Worm (Caenorhabditis elegans) whole organism, early embryonic: Measurements from ENCODE around the gene K02D10.8.
A peak's percentile ranks its signal among the peaks of the same experiment; 100 is the strongest.

Source experiments
- B0310.2 ChIP-seq: sonication (generic microtip); optimal IDR thresholded peaks from 2 replicates; lab custom pipeline; 2016; ENCODE audit warnings: mild to moderate bottlenecking, missing genetic modification characterization, missing compliant biosample characterization
- F13C5.2 ChIP-seq: sonication (generic microtip); optimal IDR thresholded peaks from 2 replicates; lab custom pipeline; 2017; ENCODE audit warnings: mild to moderate bottlenecking, missing genetic modification characterization, inconsistent platforms, missing compliant biosample characterization
- aly-1 ChIP-seq: sonication (generic microtip); optimal IDR thresholded peaks from 2 replicates; lab custom pipeline; 2016; ENCODE audit warnings: missing genetic modification characterization, missing compliant biosample characterization
- ama-1 ChIP-seq: fragments of 150-350 bp; optimal IDR thresholded peaks from 2 replicates; lab custom pipeline; 2014
- ceh-13 ChIP-seq: fragments of 200-800 bp; sonication (Bioruptor generic); optimal IDR thresholded peaks from 2 replicates; lab custom pipeline; 2018; ENCODE audit warnings: mild to moderate bottlenecking, missing genetic modification characterization, missing compliant biosample characterization
- ceh-36 ChIP-seq: sonication (generic microtip); optimal IDR thresholded peaks from 2 replicates; lab custom pipeline; 2016; ENCODE audit warnings: missing genetic modification characterization, inconsistent platforms, missing compliant biosample characterization
- ets-7 ChIP-seq: sonication (generic microtip); optimal IDR thresholded peaks from 2 replicates; lab custom pipeline; 2016; ENCODE audit warnings: missing genotype, missing genetic modification characterization, missing compliant biosample characterization
- flt-1 ChIP-seq: fragments of 200-800 bp; sonication (Bioruptor generic); IDR thresholded peaks from 2 replicates; pipeline ENCODE4 v1.3.6; 2022; ENCODE audit warnings: missing genetic modification characterization, missing compliant biosample characterization
- hmbx-1 ChIP-seq: sonication (generic microtip); optimal IDR thresholded peaks from 2 replicates; lab custom pipeline; 2016; ENCODE audit warnings: mild to moderate bottlenecking, missing genetic modification characterization, missing compliant biosample characterization
- hmg-4 ChIP-seq: fragments of 200-800 bp; sonication (Bioruptor generic); optimal IDR thresholded peaks from 2 replicates; lab custom pipeline; 2018; ENCODE audit warnings: mild to moderate bottlenecking, missing genetic modification characterization, missing compliant biosample characterization
- hnd-1 ChIP-seq: sonication (generic microtip); optimal IDR thresholded peaks from 2 replicates; lab custom pipeline; 2016; ENCODE audit warnings: missing genetic modification characterization, missing compliant biosample characterization
- pes-1 ChIP-seq: fragments of 200-800 bp; sonication (Bioruptor generic); IDR thresholded peaks from 2 replicates; pipeline ENCODE4 v1.3.6; 2022; ENCODE audit warnings: missing genetic modification reagents, missing genetic modification characterization, missing compliant biosample characterization
- scrt-1 ChIP-seq: fragments of 200-800 bp; sonication (Bioruptor generic); IDR thresholded peaks from 2 replicates; pipeline ENCODE4 v1.3.6; 2022; ENCODE audit warnings: missing genetic modification characterization, missing compliant biosample characterization
- sea-1 ChIP-seq: fragments of 200-800 bp; sonication (Bioruptor generic); conservative IDR thresholded peaks from 2 replicates; pipeline ENCODE4 v1.3.6; 2022; ENCODE audit warnings: missing genetic modification characterization, missing compliant biosample characterization
- tbx-11 ChIP-seq: fragments of 200-800 bp; sonication (Bioruptor generic); IDR thresholded peaks from 2 replicates; pipeline ENCODE4 v1.3.6; 2022; ENCODE audit warnings: missing genetic modification characterization, missing compliant biosample characterization
- tbx-37 ChIP-seq: fragments of 200-800 bp; sonication (Bioruptor generic); conservative IDR thresholded peaks from 2 replicates; pipeline ENCODE4 v1.3.6; 2022; ENCODE audit warnings: missing genetic modification reagents, missing genetic modification characterization, missing compliant biosample characterization
- tra-4 ChIP-seq: sonication (generic microtip); optimal IDR thresholded peaks from 2 replicates; lab custom pipeline; 2017; ENCODE audit warnings: missing genetic modification characterization, missing compliant biosample characterization

K02D10.8 gene

DNA sequence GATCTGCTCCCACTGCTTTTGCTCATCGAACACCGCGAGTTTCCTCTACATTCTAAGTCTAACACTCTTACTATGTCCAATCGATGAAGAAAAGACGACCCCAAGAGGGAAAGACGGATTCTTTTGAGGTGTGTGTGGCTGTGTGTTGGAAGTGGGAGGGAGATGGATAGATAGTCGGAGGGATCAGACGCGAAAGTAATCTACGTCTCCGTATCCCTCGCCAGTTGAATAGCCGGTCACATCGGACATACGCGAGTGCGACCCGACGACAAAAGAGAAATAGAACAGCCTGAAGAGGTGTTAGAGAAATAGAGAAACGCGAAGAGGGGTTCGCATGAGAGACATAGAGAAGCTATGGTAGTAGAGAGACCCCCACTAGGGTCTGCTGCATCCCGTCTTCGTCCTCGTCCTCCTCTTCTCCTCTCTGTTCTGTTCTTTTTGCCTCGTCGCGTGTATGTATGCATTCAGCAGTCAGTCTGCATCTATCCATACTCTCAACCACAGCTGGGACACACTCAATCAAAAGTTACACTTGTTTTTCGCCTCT, 9.5 kb downstream of the K02D10.8 start:
- TF ChIP-seq B0310.2 (tag; lab: Kevin White, UChicago), result peak; percentile 60
- peak; percentile 77 for TF ChIP-seq hmg-4 (GFP tag; lab: Kevin White, UChicago)
- peak; percentile 9 for TF ChIP-seq F13C5.2 (tag; lab: Kevin White, UChicago)
- no peak for TF ChIP-seq scrt-1 (GFP tag; lab: Robert Waterston, UW)
- no peak for TF ChIP-seq hnd-1 (tag; lab: Kevin White, UChicago)
- peak; percentile 4 for TF ChIP-seq ceh-36 (tag; lab: Kevin White, UChicago)

ce11 chrIII:8797211-8797733, 11.1 kb downstream of the K02D10.8 start:
- TF ChIP-seq tbx-11, result no peak
- peak; percentile 57 for TF ChIP-seq hmg-4 (GFP tag; lab: Kevin White, UChicago)

- TF ChIP-seq F13C5.2 (tag; lab: Kevin White, UChicago) (peak; percentile 0), tbx-11 (no peak), tra-4 (no peak), ets-7 (tag; lab: Kevin White, UChicago) (no peak), ceh-36 (tag; lab: Kevin White, UChicago) (no peak), hmg-4 (GFP tag; lab: Kevin White, UChicago) (peak; percentile 63), flt-1 (GFP tag; lab: Robert Waterston, UW) (peak; percentile 0), scrt-1 (GFP tag; lab: Robert Waterston, UW) (no peak), aly-1 (tag; lab: Kevin White, UChicago) (no peak), hnd-1 (tag; lab: Kevin White, UChicago) (no peak), ceh-13 (GFP tag; lab: Kevin White, UChicago) (no peak), ama-1 (lab: Kevin White, UChicago) (no peak), B0310.2 (tag; lab: Kevin White, UChicago) (peak; percentile 14), pes-1 (GFP tag; lab: Robert Waterston, UW) (0 out of 2 replicates have a peak, but pooled peaks have one; percentile 48), sea-1 (no peak), hmbx-1 (tag; lab: Kevin White, UChicago) (no peak), tbx-37 (GFP tag; lab: Robert Waterston, UW) (no peak)
Observed at ce11 chrIII:8799964-8800795, 14.0 kb downstream of the K02D10.8 start, which contains the start of gene F54F2.6. F54F2.6 (minus strand) TSS chrIII:8800701.

DNA sequence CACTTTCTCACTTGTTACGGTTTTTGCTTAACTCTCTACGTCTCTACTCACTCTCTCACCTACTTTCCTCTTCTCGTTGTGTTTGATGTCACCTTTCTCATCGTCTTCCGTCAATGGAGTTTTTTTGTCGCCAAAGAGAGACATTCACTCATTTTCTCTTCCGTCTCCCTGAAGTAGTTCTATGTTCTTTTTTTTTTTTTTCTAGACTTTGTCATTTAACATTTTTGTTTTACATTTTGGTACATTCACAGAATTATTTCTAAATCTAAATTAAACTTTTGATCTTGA, 14.6 kb downstream of the K02D10.8 start:
- TF ChIP-seq B0310.2 (tag; lab: Kevin White, UChicago) (no peak), F13C5.2 (tag; lab: Kevin White, UChicago) (no peak), scrt-1 (GFP tag; lab: Robert Waterston, UW) (no peak), hmg-4 (GFP tag; lab: Kevin White, UChicago) (no peak), hmbx-1 (tag; lab: Kevin White, UChicago) (no peak), ama-1 (lab: Kevin White, UChicago) (no peak), ets-7 (tag; lab: Kevin White, UChicago) (no peak), ceh-36 (tag; lab: Kevin White, UChicago) (no peak), hnd-1 (tag; lab: Kevin White, UChicago) (no peak), pes-1 (GFP tag; lab: Robert Waterston, UW) (no peak), tbx-37 (GFP tag; lab: Robert Waterston, UW) (no peak)

ce11 chrIII:8801352-8801863, 15.2 kb downstream of the K02D10.8 start:
- TF ChIP-seq ets-7 (tag; lab: Kevin White, UChicago) (no peak), tbx-11 (0 out of 2 replicates have a peak, but pooled peaks have one; percentile 22), hmbx-1 (tag; lab: Kevin White, UChicago) (no peak), ceh-13 (GFP tag; lab: Kevin White, UChicago) (no peak), aly-1 (tag; lab: Kevin White, UChicago) (no peak), sea-1 (peak; percentile 29; the same call in 1 of the 2 replicates)

ce11 chrIII:8801864-8802818, 16.0 kb downstream of the K02D10.8 start:
- TF ChIP-seq flt-1 (GFP tag; lab: Robert Waterston, UW), result peak; percentile 51
- TF ChIP-seq tbx-11, result no peak
- TF ChIP-seq hnd-1 (tag; lab: Kevin White, UChicago), result no peak
- TF ChIP-seq ceh-36 (tag; lab: Kevin White, UChicago), result no peak
- TF ChIP-seq ama-1 (lab: Kevin White, UChicago), result no peak
- TF ChIP-seq hmbx-1 (tag; lab: Kevin White, UChicago), result no peak
- TF ChIP-seq tra-4, result no peak
- no peak for TF ChIP-seq B0310.2 (tag; lab: Kevin White, UChicago)
- no peak for TF ChIP-seq ets-7 (tag; lab: Kevin White, UChicago)
- peak; percentile 61 for TF ChIP-seq pes-1 (GFP tag; lab: Robert Waterston, UW)
- peak; percentile 56 for TF ChIP-seq aly-1 (tag; lab: Kevin White, UChicago)
- TF ChIP-seq scrt-1 (GFP tag; lab: Robert Waterston, UW), result 0 out of 2 replicates have a peak, but pooled peaks have one; percentile 15
- TF ChIP-seq sea-1, result no peak
- no peak for TF ChIP-seq ceh-13 (GFP tag; lab: Kevin White, UChicago)
- peak; percentile 85 for TF ChIP-seq hmg-4 (GFP tag; lab: Kevin White, UChicago)
- no peak for TF ChIP-seq F13C5.2 (tag; lab: Kevin White, UChicago)
- 0 out of 2 replicates have a peak, but pooled peaks have one; percentile 23 for TF ChIP-seq tbx-37 (GFP tag; lab: Robert Waterston, UW)
